Worm (Caenorhabditis elegans) whole organism, late embryonic: Measurements from ENCODE around the gene alg-4.

Experiments
- C08G9.2 ChIP-seq: sonication (generic microtip); optimal IDR thresholded peaks from 2 replicates; lab custom pipeline; 2016; ENCODE audit warnings: mild to moderate bottlenecking, missing genetic modification characterization, moderate library complexity, missing compliant biosample characterization
- C38D4.7 ChIP-seq: fragments of 200-800 bp; sonication (Bioruptor generic); optimal IDR thresholded peaks from 2 replicates; lab custom pipeline; 2018; ENCODE audit warnings: mild to moderate bottlenecking, missing genetic modification characterization, moderate library complexity, missing compliant biosample characterization
- F13H6.1 ChIP-seq: sonication (generic microtip); optimal IDR thresholded peaks from 2 replicates; lab custom pipeline; 2016; ENCODE audit warnings: missing genetic modification characterization, missing compliant biosample characterization
- Y22D7AL.16 ChIP-seq: sonication (generic microtip); optimal IDR thresholded peaks from 2 replicates; lab custom pipeline; 2016; ENCODE audit warnings: missing genetic modification characterization, missing compliant biosample characterization
- ceh-14 ChIP-seq: sonication (generic microtip); optimal IDR thresholded peaks from 2 replicates; lab custom pipeline; 2016; ENCODE audit warnings: missing genotype, missing genetic modification characterization, missing compliant biosample characterization
- ceh-18 ChIP-seq: sonication (generic microtip); optimal IDR thresholded peaks from 2 replicates; lab custom pipeline; 2016; ENCODE audit warnings: missing genetic modification characterization, missing compliant biosample characterization
- ceh-19 ChIP-seq: fragments of 200-800 bp; sonication (Bioruptor generic); optimal IDR thresholded peaks from 2 replicates; lab custom pipeline; 2018; ENCODE audit warnings: mild to moderate bottlenecking, missing genetic modification characterization, missing compliant biosample characterization
- ceh-2 ChIP-seq: sonication (generic microtip); optimal IDR thresholded peaks from 2 replicates; lab custom pipeline; 2016; ENCODE audit warnings: missing genotype, missing genetic modification characterization, missing compliant biosample characterization
- ceh-24 ChIP-seq: sonication (generic microtip); optimal IDR thresholded peaks from 2 replicates; lab custom pipeline; 2016; ENCODE audit warnings: mild to moderate bottlenecking, missing genetic modification characterization, missing compliant biosample characterization
- ceh-30 ChIP-seq: fragments of 150-350 bp; optimal IDR thresholded peaks from 2 replicates; lab custom pipeline; 2014; ENCODE audit warnings: missing biosample characterization, missing genetic modification characterization
- ceh-31 ChIP-seq: sonication (generic microtip); optimal IDR thresholded peaks from 2 replicates; lab custom pipeline; 2016; ENCODE audit warnings: missing genetic modification characterization, missing compliant biosample characterization
- ceh-34 ChIP-seq: sonication (generic microtip); optimal IDR thresholded peaks from 2 replicates; lab custom pipeline; 2016; ENCODE audit warnings: mild to moderate bottlenecking, missing genetic modification characterization, missing compliant biosample characterization
- ceh-45 ChIP-seq: fragments of 200-800 bp; sonication (Bioruptor generic); IDR thresholded peaks from 2 replicates; pipeline ENCODE4 v1.3.6; 2022; ENCODE audit warnings: missing genetic modification reagents, missing genetic modification characterization, missing compliant biosample characterization
- ceh-48 ChIP-seq: sonication (generic microtip); optimal IDR thresholded peaks from 2 replicates; lab custom pipeline; 2016; ENCODE audit warnings: missing genetic modification characterization, inconsistent platforms, missing compliant biosample characterization
- ceh-6 ChIP-seq: fragments of 200-800 bp; sonication (Bioruptor generic); optimal IDR thresholded peaks from 2 replicates; lab custom pipeline; 2018; ENCODE audit warnings: mild to moderate bottlenecking, missing genetic modification characterization, missing compliant biosample characterization
- ceh-9 ChIP-seq: sonication (generic microtip); optimal IDR thresholded peaks from 2 replicates; lab custom pipeline; 2016; ENCODE audit warnings: mild to moderate bottlenecking, missing genetic modification characterization, inconsistent platforms, missing compliant biosample characterization
- che-1 ChIP-seq: sonication (generic microtip); optimal IDR thresholded peaks from 2 replicates; lab custom pipeline; 2016; ENCODE audit warnings: mild to moderate bottlenecking, missing genetic modification characterization, missing compliant biosample characterization
- dve-1 ChIP-seq: sonication (generic microtip); optimal IDR thresholded peaks from 2 replicates; lab custom pipeline; 2017; ENCODE audit warnings: antibody characterized with exemption, mild to moderate bottlenecking, missing genetic modification characterization, missing compliant biosample characterization
- ets-4 ChIP-seq: sonication (generic microtip); optimal IDR thresholded peaks from 2 replicates; lab custom pipeline; 2016; ENCODE audit warnings: missing genetic modification characterization, missing compliant biosample characterization
- fkh-10 ChIP-seq: fragments of 150-350 bp; optimal IDR thresholded peaks from 2 replicates; lab custom pipeline; 2014; ENCODE audit warnings: missing biosample characterization, missing genetic modification reagents, missing genetic modification characterization
- gmeb-2 ChIP-seq: sonication (generic microtip); optimal IDR thresholded peaks from 2 replicates; lab custom pipeline; 2016; ENCODE audit warnings: missing genetic modification characterization, inconsistent platforms, missing compliant biosample characterization
- hlh-6 ChIP-seq: sonication (generic microtip); optimal IDR thresholded peaks from 2 replicates; lab custom pipeline; 2016; ENCODE audit warnings: missing genotype, missing genetic modification characterization, missing compliant biosample characterization
- lin-11 ChIP-seq: fragments of 200-800 bp; sonication (Bioruptor generic); optimal IDR thresholded peaks from 2 replicates; lab custom pipeline; 2018; ENCODE audit warnings: mild to moderate bottlenecking, missing genetic modification characterization, missing compliant biosample characterization
- madf-2 ChIP-seq: sonication (generic microtip); optimal IDR thresholded peaks from 2 replicates; lab custom pipeline; 2017; ENCODE audit warnings: missing genetic modification characterization, missing compliant biosample characterization
- mec-3 ChIP-seq: sonication (generic microtip); optimal IDR thresholded peaks from 2 replicates; lab custom pipeline; 2016; ENCODE audit warnings: borderline replicate concordance, missing genetic modification characterization, missing compliant biosample characterization
- nfya-1 ChIP-seq: sonication (generic microtip); optimal IDR thresholded peaks from 2 replicates; lab custom pipeline; 2017; ENCODE audit warnings: missing genetic modification characterization, mild to moderate bottlenecking, missing compliant biosample characterization, antibody characterized with exemption, moderate library complexity
- nhr-11 ChIP-seq: fragments of 150-350 bp; optimal IDR thresholded peaks from 2 replicates; lab custom pipeline; 2014; ENCODE audit warnings: missing biosample characterization, missing genetic modification characterization
- npax-4 ChIP-seq: sonication (generic microtip); optimal IDR thresholded peaks from 2 replicates; lab custom pipeline; 2016; ENCODE audit warnings: missing genetic modification characterization, missing compliant biosample characterization
- pax-1 ChIP-seq: fragments of 150-350 bp; optimal IDR thresholded peaks from 2 replicates; lab custom pipeline; 2014; ENCODE audit warnings: missing biosample characterization, missing genetic modification characterization
- pha-4 ChIP-seq: fragments of 150-350 bp; optimal IDR thresholded peaks from 2 replicates; lab custom pipeline; 2018; ENCODE audit warnings: missing biosample characterization, missing genetic modification reagents, missing genetic modification characterization
- ref-2 ChIP-seq: sonication (generic microtip); optimal IDR thresholded peaks from 2 replicates; lab custom pipeline; 2016; ENCODE audit warnings: missing genetic modification characterization, missing compliant biosample characterization
- rnt-1 ChIP-seq: sonication (generic microtip); optimal IDR thresholded peaks from 2 replicates; lab custom pipeline; 2016; ENCODE audit warnings: missing genetic modification characterization, missing compliant biosample characterization
- sox-2 ChIP-seq: fragments of 200-800 bp; sonication (Bioruptor generic); IDR thresholded peaks from 2 replicates; pipeline ENCODE4 v1.3.6; 2022; ENCODE audit warnings: missing genetic modification reagents, missing genetic modification characterization, missing compliant biosample characterization
- ttx-3 ChIP-seq: sonication (generic microtip); optimal IDR thresholded peaks from 2 replicates; lab custom pipeline; 2016; ENCODE audit warnings: missing genetic modification reagents, missing genetic modification characterization, missing compliant biosample characterization
- unc-3 ChIP-seq, 2 experiments: fragments of 200-800 bp in 1 of 2; sonication (Bioruptor generic) in 1 of 2; sonication (generic microtip) in 1 of 2; conservative IDR thresholded peaks in 1 of 2; optimal IDR thresholded peaks in 1 of 2; 2 replicates each; pipeline versions ENCODE4 v1.3.6 to Lab custom; 2016 to 2022; ENCODE audit warnings: missing compliant biosample characterization in 2 of 2, missing genetic modification characterization in 2 of 2, missing genetic modification reagents in 1 of 2
- unc-42 ChIP-seq: sonication (generic microtip); optimal IDR thresholded peaks from 2 replicates; lab custom pipeline; 2016; ENCODE audit warnings: missing genotype, missing genetic modification characterization, missing compliant biosample characterization

Gene alg-4

DNA sequence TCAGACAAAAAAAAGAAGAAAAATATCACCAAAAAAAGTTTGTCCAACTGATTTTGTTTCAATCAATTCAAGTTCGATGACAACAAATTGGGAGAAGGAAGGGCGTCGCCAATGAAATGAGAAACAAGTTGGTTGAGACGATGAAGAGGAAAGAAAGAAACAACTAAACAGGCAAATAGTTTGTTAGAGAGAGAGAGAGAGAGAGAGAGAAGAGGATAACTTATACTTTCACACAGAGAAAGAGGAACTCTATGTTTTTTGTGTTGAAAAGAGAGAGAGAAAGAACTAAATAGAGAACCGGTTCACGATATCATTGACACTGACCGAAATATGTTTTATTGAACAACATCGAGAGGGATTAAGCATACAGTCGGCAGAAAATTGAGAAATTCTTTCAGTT lies 16.4 kb upstream of the alg-4 start:
- TF ChIP-seq sox-2 (GFP tag; lab: Robert Waterston, UW) (no peak), ceh-48 (no peak)

- TF ChIP-seq ceh-18 (peak; percentile 23), ceh-14 (tag; lab: Kevin White, UChicago) (no peak), unc-42 (tag; lab: Kevin White, UChicago) (peak; percentile 85), ceh-19 (GFP tag; lab: Kevin White, UChicago) (no peak), C08G9.2 (tag; lab: Kevin White, UChicago) (peak; percentile 10), rnt-1 (tag; lab: Kevin White, UChicago) (no peak), lin-11 (tag; lab: Kevin White, UChicago) (no peak), Y22D7AL.16 (tag; lab: Kevin White, UChicago) (no peak)
Measured at ce11 chrIII:9905307-9905706, 14.1 kb upstream of the alg-4 start.

DNA sequence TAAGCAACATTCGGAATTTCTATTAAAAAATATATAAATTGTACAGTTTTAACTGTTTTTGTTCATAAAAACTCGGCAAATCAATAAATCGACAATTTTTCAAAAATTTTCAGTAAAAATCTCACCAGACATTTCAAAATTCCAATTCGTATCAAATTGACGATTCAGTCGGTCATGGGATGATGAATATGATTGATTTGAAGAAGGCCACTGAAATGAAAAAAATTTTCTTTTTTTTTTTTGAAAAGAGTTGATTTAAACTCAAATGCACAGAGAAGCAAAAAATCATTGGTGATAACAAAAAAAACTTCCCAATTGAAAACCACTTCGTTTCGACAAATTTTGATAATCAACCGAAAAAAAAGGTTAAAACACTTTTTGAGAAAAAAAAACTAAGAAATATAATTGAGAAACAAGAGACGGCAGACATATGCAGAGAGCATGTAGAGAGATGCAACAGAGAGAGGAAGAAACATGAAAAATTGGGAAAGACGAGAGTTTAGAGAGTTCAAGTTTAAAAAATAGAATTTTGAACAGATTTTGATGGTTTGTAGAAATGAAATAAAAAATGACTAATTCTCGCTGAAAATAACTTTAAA lies 12.6 kb upstream of the alg-4 start:
- TF ChIP-seq unc-3 (GFP tag; conservative IDR thresholded peaks at IDR 0.05; lab: Robert Waterston, UW) (no peak), unc-3 (tag; optimal IDR thresholded peaks at IDR 0.05; lab: Kevin White, UChicago) (no peak), ets-4 (tag; lab: Kevin White, UChicago) (no peak), sox-2 (GFP tag; lab: Robert Waterston, UW) (no peak), C08G9.2 (tag; lab: Kevin White, UChicago) (no peak), hlh-6 (tag; lab: Kevin White, UChicago) (no peak), nhr-11 (tag; lab: Kevin White, UChicago) (no peak), npax-4 (tag; lab: Kevin White, UChicago) (no peak), ceh-45 (GFP tag; lab: Robert Waterston, UW) (no peak), ref-2 (tag; lab: Kevin White, UChicago) (no peak), gmeb-2 (tag; lab: Kevin White, UChicago) (no peak), ceh-9 (tag; lab: Kevin White, UChicago) (no peak)

ce11 chrIII:9899720-9900119 lies 8.5 kb upstream of the alg-4 start:
- TF ChIP-seq ceh-14 (tag; lab: Kevin White, UChicago) (no peak), ceh-6 (GFP tag; lab: Kevin White, UChicago) (no peak), C38D4.7 (GFP tag; lab: Kevin White, UChicago) (no peak)

DNA sequence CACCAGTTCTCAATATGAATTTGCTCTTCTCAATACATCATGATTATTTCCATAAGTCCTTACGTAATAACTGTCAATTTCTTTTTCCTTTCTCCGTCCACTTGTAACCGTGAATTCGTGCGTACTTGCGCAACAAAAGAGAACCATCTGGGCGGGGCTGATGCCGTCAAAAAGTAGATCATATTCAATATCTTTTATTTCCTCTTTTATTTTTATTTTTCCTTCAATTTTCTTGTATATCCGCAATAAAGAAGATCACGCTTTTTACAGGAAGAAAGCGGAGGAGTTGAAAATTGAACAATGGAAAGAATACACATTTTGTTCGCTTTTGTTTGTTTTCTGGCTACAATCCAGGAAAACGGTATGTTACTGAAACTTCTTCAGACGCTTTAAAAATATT lies 1.6 kb upstream of the alg-4 start, which contains the start of gene mam-7:
Gene mam-7, plus strand, starts transcription at position 301 of the 400 bp plus-strand sequence.
- TF ChIP-seq F13H6.1 (tag; lab: Kevin White, UChicago): no peak
- TF ChIP-seq mec-3: no peak
- TF ChIP-seq fkh-10 (GFP tag; lab: Kevin White, UChicago): no peak
- TF ChIP-seq C08G9.2 (tag; lab: Kevin White, UChicago): no peak
- TF ChIP-seq ceh-31 (tag; lab: Kevin White, UChicago): no peak
- TF ChIP-seq hlh-6 (tag; lab: Kevin White, UChicago): no peak
- TF ChIP-seq dve-1 (tag; lab: Kevin White, UChicago): no peak
- TF ChIP-seq nfya-1 (tag; lab: Kevin White, UChicago): no peak
- no peak for TF ChIP-seq ttx-3 (tag; lab: Kevin White, UChicago)
- no peak for TF ChIP-seq ceh-24 (tag; lab: Kevin White, UChicago)
- no peak for TF ChIP-seq pax-1
- no peak for TF ChIP-seq pha-4 (tag; lab: Kevin White, UChicago)
- TF ChIP-seq ceh-2 (tag; lab: Kevin White, UChicago): no peak
- no peak for TF ChIP-seq unc-3 (GFP tag; conservative IDR thresholded peaks at IDR 0.05; lab: Robert Waterston, UW)
- TF ChIP-seq unc-3 (tag; optimal IDR thresholded peaks at IDR 0.05; lab: Kevin White, UChicago): no peak
- no peak for TF ChIP-seq che-1 (tag; lab: Kevin White, UChicago)
- no peak for TF ChIP-seq madf-2
- no peak for TF ChIP-seq ceh-30 (tag; lab: Kevin White, UChicago)
- no peak for TF ChIP-seq ceh-34
- no peak for TF ChIP-seq lin-11 (tag; lab: Kevin White, UChicago)
- TF ChIP-seq, all 69 proteins: peak for 0
